Worm (Caenorhabditis elegans): ENCODE measurements around the gene E02C12.11.
A peak's percentile ranks its signal among the peaks of the same experiment; 100 is the strongest.

Gene E02C12.11

ce11 chrV:9346804-9347203, 32.9 kb downstream of the E02C12.11 start, which contains the start of the genes K07B1.7 and try-5 (continued):
- no peak for TF ChIP-seq elt-2 (tag; optimal IDR thresholded peaks at IDR 0.05)
- no peak for TF ChIP-seq nhr-67 (tag; optimal IDR thresholded peaks at IDR 0.05)
- no peak for TF ChIP-seq nhr-28 (tag; optimal IDR thresholded peaks at IDR 0.05)
- TF ChIP-seq elt-1 (tag; optimal IDR thresholded peaks at IDR 0.05) = no peak
- peak; percentile 62 for TF ChIP-seq nhr-25 (tag; optimal IDR thresholded peaks at IDR 0.05)
- no peak for TF ChIP-seq jun-1 (tag; optimal IDR thresholded peaks at IDR 0.05)
- peak; percentile 54 for TF ChIP-seq egl-5 (tag; optimal IDR thresholded peaks at IDR 0.05)
- TF ChIP-seq zag-1 (tag; optimal IDR thresholded peaks at IDR 0.05) = no peak

ce11 chrV:9343629-9344624, 35.8 kb downstream of the E02C12.11 start, which contains the start of gene tos-1:
Gene tos-1 (minus strand): TSS chrV:9344203.
- TF ChIP-seq nhr-11 (tag; optimal IDR thresholded peaks at IDR 0.05) (peak; percentile 97), lin-15B (tag; optimal IDR thresholded peaks at IDR 0.05) (peak; percentile 86), elt-1 (tag; optimal IDR thresholded peaks at IDR 0.05) (peak; percentile 43), fkh-10 (GFP tag; optimal IDR thresholded peaks at IDR 0.05) (peak; percentile 96), sea-2 (GFP tag; optimal IDR thresholded peaks at IDR 0.05) (peak; percentile 90), nhr-43 (tag; optimal IDR thresholded peaks at IDR 0.05; ENCODE audit: poor library complexity, severe bottlenecking) (peak; percentile 93), nhr-12 (tag; optimal IDR thresholded peaks at IDR 0.05) (no peak), ceh-9 (tag; optimal IDR thresholded peaks at IDR 0.05) (no peak), unc-62 (GFP tag; optimal IDR thresholded peaks at IDR 0.05) (peak; percentile 73), nhr-76 (tag; optimal IDR thresholded peaks at IDR 0.05) (peak; percentile 76), jun-1 (tag; optimal IDR thresholded peaks at IDR 0.05) (peak; percentile 98), skn-1 (tag; optimal IDR thresholded peaks at IDR 0.05) (peak; percentile 93), zag-1 (tag; optimal IDR thresholded peaks at IDR 0.05) (peak; percentile 64), lin-39 (tag; optimal IDR thresholded peaks at IDR 0.05) (peak; percentile 90), ceh-82 (tag; optimal IDR thresholded peaks at IDR 0.05) (peak; percentile 91), fkh-2 (tag; optimal IDR thresholded peaks at IDR 0.05) (no peak), ama-1 (optimal IDR thresholded peaks at IDR 0.05) (peak; percentile 100), mdl-1 (tag; optimal IDR thresholded peaks at IDR 0.05) (peak; percentile 97), elt-2 (tag; optimal IDR thresholded peaks at IDR 0.05) (peak; percentile 93), pha-4 (tag; optimal IDR thresholded peaks at IDR 0.05) (peak; percentile 98), tbx-2 (tag; optimal IDR thresholded peaks at IDR 0.05) (peak; percentile 94), nhr-237 (tag; optimal IDR thresholded peaks at IDR 0.05) (no peak), egl-5 (tag; optimal IDR thresholded peaks at IDR 0.05) (peak; percentile 96), nhr-77 (tag; optimal IDR thresholded peaks at IDR 0.05) (peak; percentile 62), lsy-12 (tag; optimal IDR thresholded peaks at IDR 0.05) (peak; percentile 99), daf-12 (tag; optimal IDR thresholded peaks at IDR 0.05) (peak; percentile 60), eor-1 (tag; optimal IDR thresholded peaks at IDR 0.05) (peak; percentile 90 to 100), nhr-25 (tag; optimal IDR thresholded peaks at IDR 0.05) (peak; percentile 99), nhr-23 (tag; optimal IDR thresholded peaks at IDR 0.05) (peak; percentile 97), snpc-4 (tag; optimal IDR thresholded peaks at IDR 0.05) (peak; percentile 53), elt-3 (tag; optimal IDR thresholded peaks at IDR 0.05) (peak; percentile 22 to 95 (median 91)), ceh-28 (tag; optimal IDR thresholded peaks at IDR 0.05) (peak; percentile 95), egl-27 (tag; optimal IDR thresholded peaks at IDR 0.05) (peak; percentile 75), unc-39 (tag; optimal IDR thresholded peaks at IDR 0.05) (no peak), ztf-11 (tag; optimal IDR thresholded peaks at IDR 0.05) (peak; percentile 7), nhr-67 (tag; optimal IDR thresholded peaks at IDR 0.05) (no peak), ztf-4 (tag; optimal IDR thresholded peaks at IDR 0.05) (peak; percentile 86), hmg-11 (tag; optimal IDR thresholded peaks at IDR 0.05) (peak; percentile 75), pqm-1 (tag; optimal IDR thresholded peaks at IDR 0.05) (peak; percentile 76), nhr-28 (tag; optimal IDR thresholded peaks at IDR 0.05) (peak; percentile 73), aly-2 (tag; optimal IDR thresholded peaks at IDR 0.05) (no peak), fos-1 (tag; optimal IDR thresholded peaks at IDR 0.05) (peak; percentile 92), R02D3.7 (tag; optimal IDR thresholded peaks at IDR 0.05) (peak; percentile 93), nfya-1 (tag; optimal IDR thresholded peaks at IDR 0.05; ENCODE audit: insufficient read depth) (peak; percentile 90), ceh-16 (tag; optimal IDR thresholded peaks at IDR 0.05) (no peak), mml-1 (tag; optimal IDR thresholded peaks at IDR 0.05) (peak; percentile 12), ZK546.5 (tag; optimal IDR thresholded peaks at IDR 0.05) (peak; percentile 47)

All from whole organism, L3 larva.